Worm (Caenorhabditis elegans) whole organism, young adult: Measurements from ENCODE around the gene exc-15.

Experiments used
- F10E7.11 ChIP-seq: sonication (generic microtip); optimal IDR thresholded peaks from 2 replicates; lab custom pipeline; 2017; ENCODE audit warnings: mild to moderate bottlenecking, missing genetic modification characterization, moderate library complexity, missing compliant biosample characterization
- F22D6.2 ChIP-seq: sonication (generic microtip); optimal IDR thresholded peaks from 2 replicates; lab custom pipeline; 2016; ENCODE audit warnings: mild to moderate bottlenecking, missing genetic modification characterization, missing compliant biosample characterization
- F39B2.1 ChIP-seq: fragments of 200-800 bp; sonication (Bioruptor generic); IDR thresholded peaks from 2 replicates; pipeline ENCODE4 v1.3.6; 2022; ENCODE audit warnings: missing genetic modification reagents, missing genetic modification characterization, missing compliant biosample characterization
- F57C9.4 ChIP-seq: sonication (generic microtip); optimal IDR thresholded peaks from 2 replicates; lab custom pipeline; 2017; ENCODE audit warnings: mild to moderate bottlenecking, missing genetic modification characterization, missing compliant biosample characterization
- Y79H2A.3 ChIP-seq: fragments of 200-800 bp; sonication (Bioruptor generic); conservative IDR thresholded peaks from 2 replicates; pipeline ENCODE4 v1.3.6; 2022; ENCODE audit warnings: missing genetic modification reagents, missing genetic modification characterization, missing compliant biosample characterization
- akir-1 ChIP-seq: fragments of 200-800 bp; sonication (Bioruptor generic); optimal IDR thresholded peaks from 2 replicates; lab custom pipeline; 2018; ENCODE audit warnings: mild to moderate bottlenecking, missing genetic modification characterization, moderate library complexity, missing compliant biosample characterization
- attf-6 ChIP-seq: fragments of 200-800 bp; sonication (Bioruptor generic); IDR thresholded peaks from 2 replicates; pipeline ENCODE4 v1.3.6; 2022; ENCODE audit warnings: missing genetic modification reagents, missing genetic modification characterization, missing compliant biosample characterization
- ccch-3 ChIP-seq: fragments of 200-800 bp; sonication (Bioruptor generic); optimal IDR thresholded peaks from 2 replicates; lab custom pipeline; 2018; ENCODE audit warnings: mild to moderate bottlenecking, missing genetic modification characterization, missing compliant biosample characterization
- cebp-2 ChIP-seq: fragments of 200-800 bp; sonication (Bioruptor generic); IDR thresholded peaks from 2 replicates; pipeline ENCODE4 v1.3.6; 2022; ENCODE audit warnings: missing genetic modification characterization, missing compliant biosample characterization
- ceh-27 ChIP-seq: fragments of 200-800 bp; sonication (Bioruptor generic); optimal IDR thresholded peaks from 2 replicates; lab custom pipeline; 2018; ENCODE audit warnings: mild to moderate bottlenecking, missing genetic modification characterization, moderate library complexity, missing compliant biosample characterization
- dox-1 ChIP-seq: fragments of 200-800 bp; sonication (Bioruptor generic); IDR thresholded peaks from 2 replicates; pipeline ENCODE4 v1.3.6; 2022; ENCODE audit warnings: missing genetic modification reagents, missing genetic modification characterization, missing compliant biosample characterization
- efl-1 ChIP-seq: fragments of 150-350 bp; optimal IDR thresholded peaks from 2 replicates; lab custom pipeline; 2014; ENCODE audit warnings: missing biosample characterization, missing genetic modification reagents, missing genetic modification characterization
- egl-18 ChIP-seq: fragments of 200-800 bp; sonication (Bioruptor generic); IDR thresholded peaks from 2 replicates; pipeline ENCODE4 v1.3.6; 2022; ENCODE audit warnings: missing genetic modification reagents, missing genetic modification characterization, missing compliant biosample characterization
- egl-44 ChIP-seq: fragments of 200-800 bp; sonication (Bioruptor generic); IDR thresholded peaks from 2 replicates; pipeline ENCODE4 v1.3.6; 2022; ENCODE audit warnings: missing genetic modification reagents, missing genetic modification characterization, missing compliant biosample characterization
- fkh-3 ChIP-seq: sonication (generic microtip); optimal IDR thresholded peaks from 2 replicates; lab custom pipeline; 2016; ENCODE audit warnings: mild to moderate bottlenecking, missing genetic modification characterization, missing compliant biosample characterization
- gei-17 ChIP-seq: fragments of 200-800 bp; sonication (Bioruptor generic); optimal IDR thresholded peaks from 2 replicates; lab custom pipeline; 2018; ENCODE audit warnings: mild to moderate bottlenecking, missing genetic modification characterization, missing compliant biosample characterization
- hlh-12 ChIP-seq: sonication (generic microtip); optimal IDR thresholded peaks from 2 replicates; lab custom pipeline; 2016; ENCODE audit warnings: missing genetic modification characterization, missing compliant biosample characterization
- hlh-26 ChIP-seq: fragments of 200-800 bp; sonication (Bioruptor generic); conservative IDR thresholded peaks from 2 replicates; pipeline ENCODE4 v1.3.6; 2022; ENCODE audit warnings: missing genetic modification reagents, missing genetic modification characterization, missing compliant biosample characterization
- let-526 ChIP-seq: fragments of 200-800 bp; sonication (Bioruptor generic); IDR thresholded peaks from 2 replicates; pipeline ENCODE4 v1.3.6; 2022; ENCODE audit warnings: missing genetic modification reagents, missing genetic modification characterization, missing compliant biosample characterization
- mcd-1 ChIP-seq: fragments of 200-800 bp; sonication (Bioruptor generic); IDR thresholded peaks from 2 replicates; pipeline ENCODE4 v1.3.6; 2022; ENCODE audit warnings: missing genetic modification reagents, missing genetic modification characterization, missing compliant biosample characterization
- mxl-1 ChIP-seq: sonication (generic microtip); optimal IDR thresholded peaks from 2 replicates; lab custom pipeline; 2016; ENCODE audit warnings: missing genetic modification characterization, missing compliant biosample characterization
- nfya-2 ChIP-seq: fragments of 200-800 bp; sonication (Bioruptor generic); IDR thresholded peaks from 2 replicates; pipeline ENCODE4 v1.3.6; 2022; ENCODE audit warnings: missing genetic modification reagents, missing genetic modification characterization, missing compliant biosample characterization
- nfyb-1 ChIP-seq: fragments of 200-800 bp; sonication (Bioruptor generic); IDR thresholded peaks from 2 replicates; pipeline ENCODE4 v1.3.6; 2022; ENCODE audit warnings: missing genetic modification reagents, missing genetic modification characterization, missing compliant biosample characterization
- nhr-179 ChIP-seq: sonication (generic microtip); optimal IDR thresholded peaks from 2 replicates; lab custom pipeline; 2016; ENCODE audit warnings: mild to moderate bottlenecking, missing genetic modification characterization, missing compliant biosample characterization
- nhr-80 ChIP-seq: sonication (generic microtip); optimal IDR thresholded peaks from 2 replicates; lab custom pipeline; 2016; ENCODE audit warnings: missing genetic modification characterization, missing compliant biosample characterization
- pbrm-1 ChIP-seq: fragments of 200-800 bp; sonication (Bioruptor generic); IDR thresholded peaks from 2 replicates; pipeline ENCODE4 v1.3.6; 2022; ENCODE audit warnings: missing genetic modification reagents, missing genetic modification characterization, missing compliant biosample characterization
- rec-8 ChIP-seq, 2 experiments: sonication (generic microtip); optimal IDR thresholded peaks; 2 replicates each; lab custom pipeline; 2016; ENCODE audit warnings: mild to moderate bottlenecking in 2 of 2, missing genetic modification characterization in 2 of 2, missing genetic modification reagents in 2 of 2, missing genotype in 2 of 2, missing biosample characterization in 1 of 2, missing compliant biosample characterization in 1 of 2, moderate library complexity in 1 of 2
- snpc-1.1 ChIP-seq: sonication (generic microtip); optimal IDR thresholded peaks from 2 replicates; lab custom pipeline; 2017; ENCODE audit warnings: missing genetic modification characterization, mild to moderate bottlenecking, missing compliant biosample characterization, antibody characterized with exemption, moderate library complexity, missing genotype, missing genetic modification reagents; ENCODE audit not compliant: insufficient read depth
- snpc-4 ChIP-seq, 5 experiments: fragments of 150-350 bp in 1 of 5; sonication (generic microtip) in 4 of 5; optimal IDR thresholded peaks; 2 replicates each; lab custom pipeline; 2014 to 2018; ENCODE audit warnings: missing genetic modification characterization in 5 of 5, missing biosample characterization in 3 of 5, antibody characterized with exemption in 2 of 5, mild to moderate bottlenecking in 2 of 5, missing compliant biosample characterization in 2 of 5, missing genotype in 2 of 5, moderate library complexity in 2 of 5, missing genetic modification reagents in 1 of 5
- sptf-2 ChIP-seq: fragments of 200-800 bp; sonication (Bioruptor generic); optimal IDR thresholded peaks from 2 replicates; lab custom pipeline; 2018; ENCODE audit warnings: mild to moderate bottlenecking, missing genetic modification characterization, missing compliant biosample characterization
- ztf-18 ChIP-seq: sonication (generic microtip); optimal IDR thresholded peaks from 2 replicates; lab custom pipeline; 2016; ENCODE audit warnings: missing genotype, mild to moderate bottlenecking, missing genetic modification characterization, missing compliant biosample characterization
- ztf-25 ChIP-seq: fragments of 200-800 bp; sonication (Bioruptor generic); IDR thresholded peaks from 2 replicates; pipeline ENCODE4 v1.3.6; 2022; ENCODE audit warnings: missing genetic modification reagents, missing genetic modification characterization, missing compliant biosample characterization
- ztf-3 ChIP-seq: fragments of 200-800 bp; sonication (Bioruptor generic); optimal IDR thresholded peaks from 2 replicates; lab custom pipeline; 2018; ENCODE audit warnings: mild to moderate bottlenecking, missing genetic modification characterization, missing compliant biosample characterization

exc-15 gene

DNA sequence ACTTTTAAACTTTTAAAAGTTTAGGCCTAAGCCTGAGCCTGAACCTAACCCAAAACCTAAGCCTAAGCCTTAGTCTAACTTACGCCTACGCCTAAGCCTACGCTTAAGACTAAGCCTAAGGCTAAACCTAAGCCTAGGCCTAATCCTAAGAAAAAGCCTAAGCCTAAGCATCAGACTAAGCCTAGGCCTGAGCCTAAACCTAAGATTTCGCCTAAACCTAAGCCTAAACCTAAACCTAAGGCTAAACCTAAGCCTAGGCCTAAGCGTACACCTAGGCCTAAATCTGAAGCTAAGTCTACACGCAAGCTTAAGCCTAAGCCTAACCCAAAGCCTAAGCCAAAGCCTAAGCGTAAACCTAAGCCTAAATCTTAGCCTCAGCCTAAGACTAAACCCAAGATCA, 27.1 kb downstream of the exc-15 start:
- TF ChIP-seq mcd-1 (GFP tag; lab: Robert Waterston, UW) (no peak), nfyb-1 (0 out of 2 replicates have a peak, but pooled peaks have one; percentile 16), hlh-12 (no peak), sptf-2 (GFP tag; lab: Kevin White, UChicago) (no peak), ztf-3 (no peak)

DNA sequence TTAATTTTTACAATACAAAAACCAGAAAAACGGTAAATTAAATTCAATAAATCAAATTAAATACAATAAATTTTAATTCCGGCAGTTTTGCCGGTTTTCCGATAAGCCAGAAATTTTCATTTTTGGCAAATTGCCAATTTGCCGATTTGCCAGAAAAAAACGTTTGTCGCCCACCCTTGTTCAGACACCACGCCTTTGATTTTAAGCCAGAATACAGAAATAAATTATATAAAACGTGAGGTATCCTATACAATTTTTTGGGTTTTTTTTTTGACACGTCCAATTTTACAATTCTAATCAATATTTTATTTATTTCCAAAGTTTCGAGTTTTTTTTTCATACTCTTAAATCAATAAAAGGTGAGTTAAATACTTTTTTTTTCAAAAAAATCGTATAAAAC, 29.5 kb downstream of the exc-15 start, which contains the start of gene T28F12.1:
Gene T28F12.1 (plus strand): TSS at position 301 of the 400 bp plus-strand sequence.
- TF ChIP-seq F57C9.4 (tag; lab: Kevin White, UChicago) (no peak), ztf-3 (no peak), F39B2.1 (no peak), rec-8 (tag; optimal IDR thresholded peaks at IDR 0.05; lab: Kevin White, UChicago) (no peak), gei-17 (GFP tag; lab: Kevin White, UChicago) (no peak), akir-1 (no peak)
- TF ChIP-seq, all 124 proteins: peak for 0

DNA sequence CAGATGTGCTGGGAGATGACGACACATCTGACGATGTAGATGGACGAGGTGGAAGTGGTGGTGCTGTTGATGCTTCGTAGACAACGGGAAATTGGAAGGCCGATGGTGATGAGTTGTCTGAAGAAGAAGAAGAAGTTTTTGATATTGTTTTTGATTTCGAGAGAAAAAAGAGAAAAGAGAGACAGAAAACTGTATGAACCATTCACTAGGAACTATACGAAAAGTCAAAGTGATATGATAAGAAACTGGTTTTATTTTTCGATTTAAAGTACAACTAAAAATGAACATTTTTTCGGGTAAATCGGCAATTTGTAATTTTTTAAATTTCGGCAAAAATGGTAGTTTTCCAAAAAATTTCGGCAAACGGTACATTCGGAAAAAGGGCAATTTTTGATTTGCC, 35.4 kb downstream of the exc-15 start:
- TF ChIP-seq nhr-80 (tag; lab: Kevin White, UChicago) = no peak
- TF ChIP-seq ccch-3 (GFP tag; lab: Kevin White, UChicago) = no peak
- no peak for TF ChIP-seq ceh-27 (GFP tag; lab: Kevin White, UChicago)
- TF ChIP-seq efl-1 = no peak
- no peak for TF ChIP-seq hlh-26 (GFP tag; lab: Robert Waterston, UW)

DNA sequence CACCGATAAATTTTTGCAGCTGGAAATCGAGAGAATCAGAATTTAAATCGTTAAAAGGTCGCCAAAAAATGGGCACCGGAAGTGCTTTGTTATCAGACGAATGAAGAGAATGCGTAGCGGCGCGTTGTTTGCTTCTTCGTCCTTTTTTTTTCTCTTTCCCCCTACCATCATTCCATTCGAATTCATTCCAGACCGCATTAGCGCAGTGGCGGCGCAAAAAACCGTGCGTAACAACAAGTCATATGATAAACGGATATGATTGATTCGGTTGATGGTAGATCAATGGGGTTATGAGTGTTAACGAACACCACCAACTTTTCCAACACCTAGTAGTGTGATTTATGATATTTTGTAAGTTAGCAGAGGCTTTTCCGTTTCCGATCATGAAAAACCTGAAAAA, 40.1 kb downstream of the exc-15 start:
- TF ChIP-seq F10E7.11 (tag; lab: Kevin White, UChicago) (no peak), mxl-1 (tag; lab: Kevin White, UChicago) (no peak), egl-44 (GFP tag; lab: Robert Waterston, UW) (no peak), attf-6 (GFP tag; lab: Robert Waterston, UW) (no peak), let-526 (GFP tag; lab: Robert Waterston, UW) (no peak), nfya-2 (no peak), ztf-18 (tag; lab: Kevin White, UChicago) (no peak), nfyb-1 (no peak), ztf-25 (GFP tag; lab: Robert Waterston, UW) (no peak), snpc-1.1 (no peak), Y79H2A.3 (GFP tag; lab: Robert Waterston, UW) (no peak), fkh-3 (tag; lab: Kevin White, UChicago) (no peak), dox-1 (GFP tag; lab: Robert Waterston, UW) (no peak), pbrm-1 (GFP tag; lab: Robert Waterston, UW) (no peak), F22D6.2 (tag; lab: Kevin White, UChicago) (no peak), egl-18 (GFP tag; lab: Robert Waterston, UW) (no peak), mcd-1 (GFP tag; lab: Robert Waterston, UW) (no peak), snpc-4 (GFP tag; optimal IDR thresholded peaks at IDR 0.05; lab: Kevin White, UChicago) (no peak), snpc-4 (tag; optimal IDR thresholded peaks at IDR 0.05; lab: Kevin White, UChicago) (no peak), nhr-179 (tag; lab: Kevin White, UChicago) (no peak)

DNA sequence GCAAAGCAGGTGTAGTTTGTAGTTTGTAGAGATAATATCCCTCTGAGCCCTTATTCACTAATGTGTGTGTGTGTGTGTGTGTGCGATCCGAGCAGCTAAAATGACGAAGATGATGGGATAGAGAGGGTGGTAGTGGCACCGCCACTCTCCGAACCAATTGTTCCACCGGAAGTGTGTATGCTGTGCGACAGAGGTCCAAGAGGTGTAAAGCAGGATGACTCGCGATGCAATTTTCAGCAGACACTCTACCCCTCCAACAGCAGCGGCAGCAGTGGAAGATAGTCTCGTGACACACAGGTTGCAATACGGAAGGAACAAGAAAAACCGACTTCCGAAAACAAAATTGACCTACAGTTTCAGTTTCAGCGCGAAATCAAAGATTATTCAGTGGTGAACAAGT, 40.6 kb downstream of the exc-15 start:
- TF ChIP-seq cebp-2 (GFP tag; lab: Robert Waterston, UW) = 0 out of 2 replicates have a peak, but pooled peaks have one; percentile 24
- TF ChIP-seq hlh-26 (GFP tag; lab: Robert Waterston, UW) = no peak
